Worm (Caenorhabditis elegans): ENCODE measurements around the gene F26F12.5.

DNA sequence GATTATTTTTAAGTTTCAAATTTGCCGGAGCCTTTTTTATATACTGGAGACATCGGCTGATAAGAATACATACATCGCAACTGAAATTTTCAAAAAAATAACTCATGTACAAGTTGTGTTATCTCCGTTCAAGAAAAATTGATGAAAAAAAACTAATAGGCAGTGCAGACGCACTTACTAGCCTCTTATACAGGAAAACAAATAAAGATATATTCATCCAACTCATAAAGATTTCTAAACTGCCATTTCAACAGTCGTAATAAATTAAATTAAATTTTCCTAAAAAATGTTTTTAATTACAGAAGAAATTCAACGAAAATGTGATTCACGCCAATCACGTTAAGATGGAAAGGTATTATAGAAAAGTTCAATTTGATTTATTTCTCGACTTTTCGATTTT lies 36.8 kb upstream of the F26F12.5 start, which contains the start of gene C04E6.5:
- TF ChIP-seq nhr-11 (tag; optimal IDR thresholded peaks at IDR 0.05): no peak
- TF ChIP-seq pha-4 (tag; optimal IDR thresholded peaks at IDR 0.05): no peak
- no peak for TF ChIP-seq unc-3 (GFP tag; conservative IDR thresholded peaks at IDR 0.05)
- no peak for TF ChIP-seq unc-3 (tag; optimal IDR thresholded peaks at IDR 0.05)
- no peak for TF ChIP-seq ceh-9 (tag; optimal IDR thresholded peaks at IDR 0.05)
- no peak for TF ChIP-seq unc-86 (tag; optimal IDR thresholded peaks at IDR 0.05)
- no peak for TF ChIP-seq dve-1 (tag; optimal IDR thresholded peaks at IDR 0.05)

All from whole organism, late embryonic.